Worm (Caenorhabditis elegans): ENCODE data around the gene C06E7.88.

ce11 chrIV:5817459-5817858, 49.6 kb downstream of the C06E7.88 start:
- TF ChIP-seq B0310.2 (tag; optimal IDR thresholded peaks at IDR 0.05) (no peak), tbx-37 (GFP tag; conservative IDR thresholded peaks at IDR 0.05) (no peak)
